Fruit fly (Drosophila melanogaster): ENCODE data around the gene CG11756.

CG11756 gene

dm6 chrX:11326213-11326731, 21.6 kb upstream of the CG11756 start (continued):
- peak; percentile 63 to 66 for TF ChIP-seq dpn (GFP tag; optimal IDR thresholded peaks at IDR 0.05)
- peak; percentile 50; the same call in 1 of the 3 replicates for TF ChIP-seq CG11560 (tag; IDR thresholded peaks at IDR 0.05)
- TF ChIP-seq lbe (GFP tag; optimal IDR thresholded peaks at IDR 0.05), result peak; percentile 19
- no peak for TF ChIP-seq bowl (GFP tag; IDR thresholded peaks at IDR 0.05)
- TF ChIP-seq CG4617 (GFP tag; optimal IDR thresholded peaks at IDR 0.05; ENCODE audit: borderline replicate concordance), result peak; percentile 3
- TF ChIP-seq z (GFP tag; IDR thresholded peaks at IDR 0.05), result no peak
- TF ChIP-seq BEAF-32 (GFP tag; optimal IDR thresholded peaks at IDR 0.05), result no peak
- TF ChIP-seq CG8944 (GFP tag; optimal IDR thresholded peaks at IDR 0.05), result peak; percentile 36
- peak; percentile 54 for TF ChIP-seq CG16863 (GFP tag; optimal IDR thresholded peaks at IDR 0.05)
- peak; percentile 75 for TF ChIP-seq ATbp (GFP tag; optimal IDR thresholded peaks at IDR 0.05)
- TF ChIP-seq CG11093 (GFP tag; IDR thresholded peaks at IDR 0.05), result 0 out of 3 replicates have a peak, but pooled peaks have one; percentile 51
- peak; percentile 33 for TF ChIP-seq D19B (GFP tag; optimal IDR thresholded peaks at IDR 0.05)
- peak; percentile 66 for TF ChIP-seq CG18619 (GFP tag; optimal IDR thresholded peaks at IDR 0.05)
- TF ChIP-seq Eip74EF (GFP tag; optimal IDR thresholded peaks at IDR 0.05), result peak in 1 of 2 experiments; percentile 59
- TF ChIP-seq Dip3 (GFP tag; optimal IDR thresholded peaks at IDR 0.05), result peak; percentile 52
- TF ChIP-seq CG2116 (GFP tag; optimal IDR thresholded peaks at IDR 0.05), result peak; percentile 36
- no peak for TF ChIP-seq psq (GFP tag; optimal IDR thresholded peaks at IDR 0.05)
- peak; percentile 76 for TF ChIP-seq unpg (GFP tag; optimal IDR thresholded peaks at IDR 0.05)
- TF ChIP-seq CG7372 (GFP tag; IDR thresholded peaks at IDR 0.05), result peak; percentile 46; the same call in 1 of the 2 replicates
- peak; percentile 76 for TF ChIP-seq CG12219 (GFP tag; optimal IDR thresholded peaks at IDR 0.05)
- TF ChIP-seq CG10321 (GFP tag; IDR thresholded peaks at IDR 0.05), result no peak
- no peak for TF ChIP-seq ash1 (GFP tag; optimal IDR thresholded peaks at IDR 0.05)
- TF ChIP-seq wor (GFP tag; IDR thresholded peaks at IDR 0.05), result peak; percentile 24; the same call in 1 of the 2 replicates
- peak; percentile 46 for TF ChIP-seq CG14710 (tag; optimal IDR thresholded peaks at IDR 0.05)
- TF ChIP-seq Fer3 (tag; optimal IDR thresholded peaks at IDR 0.05), result peak; percentile 62
- TF ChIP-seq az2 (GFP tag; optimal IDR thresholded peaks at IDR 0.05), result peak; percentile 54
- peak; percentile 64 for TF ChIP-seq kni (GFP tag; optimal IDR thresholded peaks at IDR 0.05)
- peak; percentile 49 for TF ChIP-seq Camta (GFP tag; optimal IDR thresholded peaks at IDR 0.05)
- no peak for TF ChIP-seq CG31224 (GFP tag; IDR thresholded peaks at IDR 0.05)
- TF ChIP-seq Chrac-16 (GFP tag; optimal IDR thresholded peaks at IDR 0.05), result peak; percentile 43
- TF ChIP-seq Myb (GFP tag; optimal IDR thresholded peaks at IDR 0.05), result peak; percentile 32
- peak; percentile 62 for TF ChIP-seq Drgx (GFP tag; IDR thresholded peaks at IDR 0.05)
- TF ChIP-seq cg (GFP tag; optimal IDR thresholded peaks at IDR 0.05), result no peak
- peak; percentile 62 for TF ChIP-seq NfI (GFP tag; optimal IDR thresholded peaks at IDR 0.05)
- TF ChIP-seq ewg (GFP tag; optimal IDR thresholded peaks at IDR 0.05), result peak; percentile 62
- peak; percentile 17 for TF ChIP-seq cato (GFP tag; optimal IDR thresholded peaks at IDR 0.05; ENCODE audit: borderline replicate concordance)
- TF ChIP-seq caup (GFP tag; optimal IDR thresholded peaks at IDR 0.05; ENCODE audit: severe bottlenecking), result peak; percentile 60
- TF ChIP-seq E2f1 (GFP tag; IDR thresholded peaks at IDR 0.05), result peak; percentile 54
- TF ChIP-seq sens-2 (GFP tag; IDR thresholded peaks at IDR 0.05), result no peak
- TF ChIP-seq salm (tag; optimal IDR thresholded peaks at IDR 0.05), result peak; percentile 64
- peak; percentile 49 for TF ChIP-seq her (GFP tag; optimal IDR thresholded peaks at IDR 0.05)
- peak; percentile 77 for TF ChIP-seq CG18599 (GFP tag; optimal IDR thresholded peaks at IDR 0.05)
- peak; percentile 65 for TF ChIP-seq CG3281 (GFP tag; optimal IDR thresholded peaks at IDR 0.05)
- peak; percentile 79 for TF ChIP-seq CG11504 (tag; optimal IDR thresholded peaks at IDR 0.05)
- TF ChIP-seq Opbp (GFP tag; IDR thresholded peaks at IDR 0.05; ENCODE audit: partially characterized antibody), result no peak
- peak; percentile 9 for TF ChIP-seq Sry-δ (GFP tag; optimal IDR thresholded peaks at IDR 0.05)
- peak; percentile 49; the same call in 1 of the 3 replicates for TF ChIP-seq CG2889 (GFP tag; IDR thresholded peaks at IDR 0.05)
- 0 out of 2 replicates have a peak, but pooled peaks have one; percentile 17 for TF ChIP-seq CG11085 (GFP tag; IDR thresholded peaks at IDR 0.05)
- no peak for TF ChIP-seq CG42726 (GFP tag; IDR thresholded peaks at IDR 0.05; ENCODE audit: partially characterized antibody)
